Fruit fly (Drosophila melanogaster) whole organism, embryonic: ENCODE measurements around the gene CG4025.

Experiments used
- Adf1 ChIP-seq: fragments of 200-800 bp; sonication (Bioruptor generic); IDR thresholded peaks from 2 replicates; pipeline ENCODE4 v1.3.6; 2022; ENCODE audit warnings: missing biosample characterization, missing genetic modification characterization
- Aef1 ChIP-seq: fragments of 200-800 bp; sonication (Bioruptor generic); IDR thresholded peaks from 3 replicates; pipeline ENCODE4 v1.3.6; 2022; ENCODE audit warnings: missing biosample characterization, missing genetic modification characterization
- CG12155 ChIP-seq: fragments of 200-800 bp; sonication (Bioruptor generic); optimal IDR thresholded peaks from 3 replicates; lab custom pipeline; 2016; ENCODE audit warnings: missing biosample characterization, missing genetic modification characterization
- CG13296 ChIP-seq: fragments of 200-800 bp; sonication (Bioruptor generic); optimal IDR thresholded peaks from 3 replicates; lab custom pipeline; 2018; ENCODE audit warnings: missing biosample characterization, mild to moderate bottlenecking, missing genetic modification characterization
- CG13894 ChIP-seq: fragments of 200-800 bp; sonication (Bioruptor generic); optimal IDR thresholded peaks from 3 replicates; lab custom pipeline; 2018; ENCODE audit warnings: missing biosample characterization, mild to moderate bottlenecking, missing genetic modification characterization, moderate library complexity
- CG2678 ChIP-seq: fragments of 200-800 bp; sonication (Bioruptor generic); optimal IDR thresholded peaks from 3 replicates; lab custom pipeline; 2019; ENCODE audit warnings: missing biosample characterization, mild to moderate bottlenecking, missing genetic modification characterization, moderate library complexity
- CG3065 ChIP-seq: fragments of 200-800 bp; sonication (Bioruptor generic); optimal IDR thresholded peaks from 2 replicates; lab custom pipeline; 2016; ENCODE audit warnings: missing biosample characterization, missing genetic modification characterization
- CG31441 ChIP-seq: fragments of 200-800 bp; sonication (Bioruptor generic); IDR thresholded peaks from 2 replicates; pipeline ENCODE4 v1.3.6; 2022; ENCODE audit warnings: missing biosample characterization, missing genetic modification characterization
- CG42726 ChIP-seq: fragments of 200-800 bp; sonication (Bioruptor generic); IDR thresholded peaks from 2 replicates; pipeline ENCODE4 v1.3.6; 2022; ENCODE audit warnings: missing biosample characterization, missing genetic modification characterization; ENCODE audit not compliant: partially characterized antibody
- CG4328 ChIP-seq: fragments of 200-800 bp; sonication (Bioruptor generic); optimal IDR thresholded peaks from 3 replicates; lab custom pipeline; 2017; ENCODE audit warnings: missing biosample characterization, missing genetic modification reagents, missing genetic modification characterization
- CG4404 ChIP-seq: fragments of 200-800 bp; sonication (Bioruptor generic); IDR thresholded peaks from 2 replicates; pipeline ENCODE4 v1.3.6; 2022; ENCODE audit warnings: missing biosample characterization, missing genetic modification characterization
- CG4424 ChIP-seq: fragments of 200-800 bp; sonication (Bioruptor generic); optimal IDR thresholded peaks from 3 replicates; lab custom pipeline; 2016; ENCODE audit warnings: missing biosample characterization, missing genetic modification characterization
- CG4707 ChIP-seq: fragments of 200-800 bp; sonication (Bioruptor generic); optimal IDR thresholded peaks from 2 replicates; lab custom pipeline; 2018; ENCODE audit warnings: missing biosample characterization, mild to moderate bottlenecking, missing genetic modification characterization, moderate library complexity
- CG7987 ChIP-seq: fragments of 200-800 bp; sonication (Bioruptor generic); optimal IDR thresholded peaks from 2 replicates; lab custom pipeline; 2018; ENCODE audit warnings: missing biosample characterization, mild to moderate bottlenecking, missing genetic modification characterization, moderate library complexity
- CG8359 ChIP-seq: fragments of 200-800 bp; sonication (Bioruptor generic); optimal IDR thresholded peaks from 2 replicates; lab custom pipeline; 2017; ENCODE audit warnings: missing biosample characterization, mild to moderate bottlenecking, missing genetic modification characterization, borderline replicate concordance
- Hr39 ChIP-seq: fragments of >200 bp; optimal IDR thresholded peaks from 2 replicates; lab custom pipeline; 2017
- Jarid2 ChIP-seq: fragments of 200-800 bp; sonication (Bioruptor generic); optimal IDR thresholded peaks from 3 replicates; lab custom pipeline; 2017; ENCODE audit warnings: mild to moderate bottlenecking, missing biosample characterization, missing genetic modification reagents, missing genetic modification characterization
- Meics ChIP-seq: fragments of 200-800 bp; sonication (Bioruptor generic); optimal IDR thresholded peaks from 2 replicates; lab custom pipeline; 2017; ENCODE audit warnings: missing biosample characterization, mild to moderate bottlenecking, missing genetic modification characterization
- Mrtf ChIP-seq: fragments of 200-800 bp; sonication (Bioruptor generic); IDR thresholded peaks from 3 replicates; pipeline ENCODE4 v1.3.6; 2022; ENCODE audit warnings: missing biosample characterization, missing genetic modification characterization
- NFAT ChIP-seq: fragments of 200-800 bp; sonication (Bioruptor generic); IDR thresholded peaks from 2 replicates; pipeline ENCODE4 v1.3.6; 2022; ENCODE audit warnings: missing biosample characterization, missing genetic modification characterization
- Nf-YA ChIP-seq: fragments of 200-800 bp; sonication (Bioruptor generic); IDR thresholded peaks from 2 replicates; pipeline ENCODE4 v1.3.6; 2022; ENCODE audit warnings: missing biosample characterization, missing genetic modification characterization
- Nf-YB ChIP-seq: fragments of 200-800 bp; sonication (Bioruptor generic); optimal IDR thresholded peaks from 3 replicates; lab custom pipeline; 2019; ENCODE audit warnings: missing biosample characterization, mild to moderate bottlenecking, missing genetic modification characterization, moderate library complexity
- Rx ChIP-seq: fragments of 200-800 bp; sonication (Bioruptor generic); IDR thresholded peaks from 2 replicates; pipeline ENCODE4 v1.3.6; 2022; ENCODE audit warnings: missing biosample characterization, missing genetic modification characterization
- Sry-β ChIP-seq: fragments of 200-800 bp; sonication (Bioruptor generic); optimal IDR thresholded peaks from 2 replicates; lab custom pipeline; 2018; ENCODE audit warnings: missing biosample characterization, mild to moderate bottlenecking, missing genetic modification characterization, moderate library complexity
- Trl ChIP-seq, 3 experiments: fragments of >200 bp in 2 of 3; fragments of 200-800 bp in 1 of 3; sonication (Bioruptor generic) in 1 of 3; optimal IDR thresholded peaks; 2 replicates in 1 of 3; 3 replicates in 2 of 3; lab custom pipeline; 2016 to 2017; ENCODE audit warnings: missing biosample characterization in 1 of 3, missing genetic modification characterization in 1 of 3
- bsh ChIP-seq, 2 experiments: fragments of 200-800 bp; sonication (Bioruptor generic); optimal IDR thresholded peaks; 2 replicates each; lab custom pipeline; 2017 to 2018; ENCODE audit warnings: mild to moderate bottlenecking in 2 of 2, missing biosample characterization in 2 of 2, missing genetic modification characterization in 2 of 2, moderate library complexity in 1 of 2
- cato ChIP-seq: fragments of 200-800 bp; sonication (Bioruptor generic); optimal IDR thresholded peaks from 2 replicates; lab custom pipeline; 2016; ENCODE audit warnings: missing biosample characterization, missing genetic modification characterization, borderline replicate concordance
- caup ChIP-seq: fragments of 200-800 bp; sonication (Bioruptor generic); optimal IDR thresholded peaks from 3 replicates; lab custom pipeline; 2017; ENCODE audit warnings: missing biosample characterization, mild to moderate bottlenecking, missing genetic modification characterization, moderate library complexity; ENCODE audit not compliant: severe bottlenecking
- crol ChIP-seq: fragments of 200-800 bp; sonication (Bioruptor generic); IDR thresholded peaks from 2 replicates; pipeline ENCODE4 v1.3.6; 2022; ENCODE audit warnings: missing biosample characterization, missing genetic modification characterization
- disco-r ChIP-seq: fragments of 200-800 bp; sonication (Bioruptor generic); optimal IDR thresholded peaks from 2 replicates; lab custom pipeline; 2016; ENCODE audit warnings: missing biosample characterization, missing genetic modification characterization
- dm ChIP-seq: fragments of 200-800 bp; sonication (Bioruptor generic); optimal IDR thresholded peaks from 3 replicates; lab custom pipeline; 2016; ENCODE audit warnings: missing biosample characterization, missing genetic modification characterization
- fd64A ChIP-seq: fragments of 200-800 bp; sonication (Bioruptor generic); optimal IDR thresholded peaks from 3 replicates; lab custom pipeline; 2018; ENCODE audit warnings: missing biosample characterization, mild to moderate bottlenecking, missing genetic modification characterization
- gcm ChIP-seq: fragments of 200-800 bp; sonication (Bioruptor generic); optimal IDR thresholded peaks from 2 replicates; lab custom pipeline; 2019; ENCODE audit warnings: missing biosample characterization, mild to moderate bottlenecking, missing genetic modification characterization, moderate library complexity
- grau ChIP-seq: fragments of 200-800 bp; optimal IDR thresholded peaks from 3 replicates; lab custom pipeline; 2019; ENCODE audit warnings: missing biosample characterization, mild to moderate bottlenecking, missing genetic modification characterization, moderate library complexity
- hkb ChIP-seq, 2 experiments: fragments of 200-800 bp in 1 of 2; fragments of >200 bp in 1 of 2; sonication (Bioruptor generic) in 1 of 2; IDR thresholded peaks in 1 of 2; optimal IDR thresholded peaks in 1 of 2; 2 replicates each; pipeline versions ENCODE4 v1.3.6 to Lab custom; 2017 to 2022; ENCODE audit warnings: missing biosample characterization in 1 of 2, missing genetic modification characterization in 1 of 2
- knrl ChIP-seq: fragments of 200-800 bp; sonication (Bioruptor generic); IDR thresholded peaks from 3 replicates; pipeline ENCODE4 v1.3.6; 2022; ENCODE audit warnings: missing biosample characterization, missing genetic modification characterization; ENCODE audit not compliant: partially characterized antibody
- lov ChIP-seq, 2 experiments: fragments of 200-800 bp in 1 of 2; fragments of >200 bp in 1 of 2; sonication (Bioruptor generic) in 1 of 2; IDR thresholded peaks in 1 of 2; optimal IDR thresholded peaks in 1 of 2; 2 replicates in 1 of 2; 3 replicates in 1 of 2; pipeline versions ENCODE4 v1.3.6 to Lab custom; 2017 to 2022; ENCODE audit warnings: missing biosample characterization in 1 of 2, missing genetic modification characterization in 1 of 2
- pan ChIP-seq, 4 experiments: fragments of >200 bp in 3 of 4; fragments of 200-800 bp in 1 of 4; sonication (Bioruptor generic) in 1 of 4; optimal IDR thresholded peaks in 3 of 4; IDR thresholded peaks in 1 of 4; 2 replicates each; pipeline versions ENCODE4 v1.3.6 to Lab custom; 2017 to 2022; ENCODE audit warnings: missing biosample characterization in 2 of 4, missing genetic modification characterization in 2 of 4, mixed read lengths in 1 of 4
- sim ChIP-seq: fragments of 200-800 bp; sonication (Bioruptor generic); IDR thresholded peaks from 2 replicates; pipeline ENCODE4 v1.3.6; 2022; ENCODE audit warnings: missing biosample characterization, missing genetic modification characterization
- sima ChIP-seq: fragments of 200-800 bp; sonication (Bioruptor generic); optimal IDR thresholded peaks from 2 replicates; lab custom pipeline; 2016; ENCODE audit warnings: missing biosample characterization, missing genetic modification characterization
- slou ChIP-seq: fragments of 200-800 bp; sonication (Bioruptor generic); optimal IDR thresholded peaks from 3 replicates; lab custom pipeline; 2016; ENCODE audit warnings: missing biosample characterization, missing genetic modification characterization
- sug ChIP-seq: fragments of 200-800 bp; optimal IDR thresholded peaks from 2 replicates; lab custom pipeline; 2019; ENCODE audit warnings: missing biosample characterization, mild to moderate bottlenecking, missing genetic modification characterization, moderate library complexity
- tx ChIP-seq: fragments of 200-800 bp; sonication (Bioruptor generic); optimal IDR thresholded peaks from 2 replicates; lab custom pipeline; 2016; ENCODE audit warnings: missing biosample characterization, missing genetic modification characterization
- zen ChIP-seq: fragments of 200-800 bp; sonication (Bioruptor generic); optimal IDR thresholded peaks from 3 replicates; lab custom pipeline; 2018; ENCODE audit warnings: missing biosample characterization, mild to moderate bottlenecking, missing genetic modification characterization, moderate library complexity
- zfh1 ChIP-seq: fragments of 200-800 bp; sonication (Bioruptor generic); IDR thresholded peaks from 3 replicates; pipeline ENCODE4 v1.3.6; 2022; ENCODE audit warnings: missing biosample characterization, missing genetic modification characterization

The CG4025 gene

DNA sequence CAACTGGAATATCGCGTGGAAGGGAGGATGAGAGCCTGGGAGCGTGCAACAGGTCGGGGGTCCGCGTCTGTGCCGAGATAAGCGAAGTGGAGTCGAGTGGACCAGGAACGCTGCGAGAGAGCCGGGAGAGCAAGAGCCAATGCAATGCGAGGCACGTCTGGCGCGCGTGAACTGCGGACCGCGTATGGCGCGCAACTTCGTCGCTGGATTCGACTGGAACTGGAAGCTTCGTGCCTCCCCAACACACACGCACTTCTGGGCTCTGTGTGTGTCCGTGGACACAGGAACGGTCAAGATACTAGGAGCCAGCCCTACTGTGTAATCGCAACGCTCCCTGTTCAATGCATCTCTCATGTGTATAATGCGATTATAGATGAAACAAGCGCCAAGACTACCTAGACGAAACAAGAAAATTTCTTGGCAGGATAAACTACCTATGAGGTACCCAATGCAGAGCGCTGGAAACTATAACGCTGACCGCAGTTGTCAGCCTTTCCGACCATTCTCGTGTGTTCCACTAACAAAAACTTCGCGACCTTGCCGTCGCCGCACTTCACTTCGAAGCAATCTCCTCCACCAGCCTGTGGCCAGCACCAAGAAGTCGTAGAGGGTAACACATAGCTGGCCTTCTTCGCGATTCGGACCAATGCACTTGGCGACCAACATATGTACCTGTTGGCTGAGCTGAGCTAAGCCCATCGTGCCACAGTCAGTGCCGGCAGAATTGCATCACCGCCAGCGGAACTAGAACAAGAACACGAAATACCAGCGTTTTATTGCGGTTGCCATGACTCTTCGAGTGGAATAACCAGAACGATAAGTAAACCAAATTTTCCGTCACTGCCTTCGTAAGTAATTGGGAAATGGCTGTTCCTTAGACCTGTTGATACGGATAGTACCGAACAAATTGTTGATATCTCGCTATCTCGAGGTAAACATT is 4.6 kb upstream of the CG4025 start, which contains the start of gene Rtca (continued):
- 0 out of 2 replicates have a peak, but pooled peaks have one; percentile 8 for TF ChIP-seq Nf-YA (GFP tag; lab: Robert Waterston, UW)
- peak; percentile 81 for TF ChIP-seq CG2678 (tag; lab: Kevin White, UChicago)
- no peak for TF ChIP-seq CG4707 (GFP tag; lab: Kevin White, UChicago)
- TF ChIP-seq Aef1 (GFP tag; lab: Robert Waterston, UW) = peak; percentile 68
- no peak for TF ChIP-seq CG8359 (GFP tag; lab: Kevin White, UChicago)
- peak; percentile 74 for TF ChIP-seq Meics (GFP tag; lab: Kevin White, UChicago)
- TF ChIP-seq Hr39 (lab: Kevin White, UChicago) = no peak
- TF ChIP-seq lov (optimal IDR thresholded peaks at IDR 0.05; lab: Kevin White, UChicago) = no peak
- TF ChIP-seq lov (GFP tag; IDR thresholded peaks at IDR 0.05; lab: Robert Waterston, UW) = 0 out of 3 replicates have a peak, but pooled peaks have one; percentile 26
- no peak for TF ChIP-seq slou (GFP tag; lab: Kevin White, UChicago)
- peak; percentile 70 for TF ChIP-seq CG13296 (GFP tag; lab: Kevin White, UChicago)
- peak; percentile 51 for TF ChIP-seq CG4424
- 0 out of 3 replicates have a peak, but pooled peaks have one; percentile 37 for TF ChIP-seq Mrtf (GFP tag; lab: Robert Waterston, UW)
- peak; percentile 82 for TF ChIP-seq CG7987 (GFP tag; lab: Kevin White, UChicago)
- no peak for TF ChIP-seq crol
- peak; percentile 66 to 75 for TF ChIP-seq bsh (GFP tag; optimal IDR thresholded peaks at IDR 0.05; lab: Kevin White, UChicago)
- TF ChIP-seq gcm = peak; percentile 39
- TF ChIP-seq CG4404 (GFP tag; lab: Robert Waterston, UW) = peak; percentile 46
- TF ChIP-seq sim = no peak
- no peak for TF ChIP-seq cato (GFP tag; lab: Kevin White, UChicago)
- peak; percentile 79 for TF ChIP-seq grau
- TF ChIP-seq CG4328 (GFP tag; lab: Kevin White, UChicago) = no peak
- TF ChIP-seq Sry-β (GFP tag; lab: Kevin White, UChicago) = no peak
- no peak for TF ChIP-seq zen (tag; lab: Kevin White, UChicago)
- TF ChIP-seq NFAT (GFP tag; lab: Robert Waterston, UW) = no peak
- TF ChIP-seq sima (GFP tag; lab: Kevin White, UChicago) = peak; percentile 2
- TF ChIP-seq Trl (optimal IDR thresholded peaks at IDR 0.05; lab: Kevin White, UChicago) = peak; percentile 25 to 37
- TF ChIP-seq Trl (GFP tag; optimal IDR thresholded peaks at IDR 0.05; lab: Kevin White, UChicago) = peak; percentile 57
- no peak for TF ChIP-seq hkb (optimal IDR thresholded peaks at IDR 0.05; lab: Kevin White, UChicago)
- peak; percentile 79 for TF ChIP-seq hkb (GFP tag; IDR thresholded peaks at IDR 0.05; lab: Robert Waterston, UW)
- 0 out of 2 replicates have a peak, but pooled peaks have one; percentile 8 for TF ChIP-seq CG42726 (GFP tag; lab: Robert Waterston, UW)
- no peak for TF ChIP-seq fd64A (GFP tag; lab: Kevin White, UChicago)
- TF ChIP-seq sug = peak; percentile 30
- TF ChIP-seq Rx (GFP tag; lab: Robert Waterston, UW) = no peak; the same call in 1 of the 2 replicates
- peak; percentile 68 for TF ChIP-seq tx
- peak; percentile 46 for TF ChIP-seq CG12155 (GFP tag; lab: Kevin White, UChicago)
- TF ChIP-seq knrl = no peak
- peak; percentile 6 for TF ChIP-seq Jarid2 (GFP tag; lab: Kevin White, UChicago)
- TF ChIP-seq Nf-YB (GFP tag; lab: Kevin White, UChicago) = peak; percentile 19
- no peak for TF ChIP-seq disco-r (GFP tag; lab: Kevin White, UChicago)
- no peak for TF ChIP-seq dm (GFP tag; lab: Kevin White, UChicago)
- peak; percentile 60; the same call in 1 of the 2 replicates for TF ChIP-seq Adf1 (GFP tag; lab: Robert Waterston, UW)
- TF ChIP-seq pan (optimal IDR thresholded peaks at IDR 0.05; lab: Kevin White, UChicago) = no peak
- peak in 1 of 2 experiments; percentile 80 for TF ChIP-seq pan (GFP tag; optimal IDR thresholded peaks at IDR 0.05 in 1 of 2, IDR thresholded peaks at IDR 0.05 in 1 of 2)
- peak; percentile 77 for TF ChIP-seq caup
- peak; percentile 41; the same call in 1 of the 3 replicates for TF ChIP-seq zfh1 (GFP tag; lab: Robert Waterston, UW)
- TF ChIP-seq CG3065 = no peak
- peak; percentile 55 for TF ChIP-seq CG13894
- TF ChIP-seq CG31441 (GFP tag; lab: Robert Waterston, UW) = peak; percentile 70
